Fruit fly (Drosophila melanogaster) whole organism, embryonic: ENCODE results near the gene CG34265.

Experiments used
- Adf1 ChIP-seq: fragments of 200-800 bp; sonication (Bioruptor generic); IDR thresholded peaks from 2 replicates; pipeline ENCODE4 v1.3.6; 2022; ENCODE audit warnings: missing biosample characterization, missing genetic modification characterization
- Antp ChIP-seq: fragments of 200-800 bp; sonication (Bioruptor generic); optimal IDR thresholded peaks from 3 replicates; lab custom pipeline; 2016; ENCODE audit warnings: missing biosample characterization, missing genetic modification characterization
- Atf-2 ChIP-seq: fragments of 200-800 bp; sonication (Bioruptor generic); optimal IDR thresholded peaks from 2 replicates; lab custom pipeline; 2016; ENCODE audit warnings: missing biosample characterization, missing genetic modification characterization
- CG11504 ChIP-seq: fragments of 200-800 bp; sonication (Bioruptor generic); optimal IDR thresholded peaks from 3 replicates; lab custom pipeline; 2019; ENCODE audit warnings: missing biosample characterization, mild to moderate bottlenecking, missing genetic modification characterization, moderate library complexity
- CG11695 ChIP-seq: fragments of 200-800 bp; sonication (Bioruptor generic); IDR thresholded peaks from 3 replicates; pipeline ENCODE4 v1.3.6; 2022; ENCODE audit warnings: missing biosample characterization, missing genetic modification characterization
- CG12659 ChIP-seq: fragments of 200-800 bp; sonication (Bioruptor generic); optimal IDR thresholded peaks from 3 replicates; lab custom pipeline; 2017; ENCODE audit warnings: mild to moderate bottlenecking, missing biosample characterization, missing genetic modification reagents, missing genetic modification characterization
- CG13287 ChIP-seq: fragments of 200-800 bp; sonication (Bioruptor generic); IDR thresholded peaks from 2 replicates; pipeline ENCODE4 v1.3.6; 2022; ENCODE audit warnings: missing biosample characterization, missing genetic modification characterization; ENCODE audit not compliant: partially characterized antibody
- CG13624 ChIP-seq: fragments of 200-800 bp; sonication (Bioruptor generic); optimal IDR thresholded peaks from 2 replicates; lab custom pipeline; 2016; ENCODE audit warnings: missing biosample characterization, missing genetic modification characterization
- CG14965 ChIP-seq: fragments of 200-800 bp; sonication (Bioruptor generic); optimal IDR thresholded peaks from 2 replicates; lab custom pipeline; 2016; ENCODE audit warnings: missing biosample characterization, missing genetic modification characterization, borderline replicate concordance
- CG16815 ChIP-seq: fragments of 200-800 bp; sonication (Bioruptor generic); optimal IDR thresholded peaks from 3 replicates; lab custom pipeline; 2017; ENCODE audit warnings: missing biosample characterization, mild to moderate bottlenecking, missing genetic modification characterization
- CG17186 ChIP-seq: fragments of 200-800 bp; sonication (Bioruptor generic); optimal IDR thresholded peaks from 3 replicates; lab custom pipeline; 2017; ENCODE audit warnings: missing biosample characterization, missing genetic modification reagents, missing genetic modification characterization
- CG17912 ChIP-seq: fragments of 200-800 bp; sonication (Bioruptor generic); optimal IDR thresholded peaks from 2 replicates; lab custom pipeline; 2018; ENCODE audit warnings: missing biosample characterization, mild to moderate bottlenecking, missing genetic modification characterization
- CG2116 ChIP-seq: fragments of 200-800 bp; sonication (Bioruptor generic); optimal IDR thresholded peaks from 3 replicates; lab custom pipeline; 2018; ENCODE audit warnings: missing biosample characterization, mild to moderate bottlenecking, missing genetic modification characterization
- CG2875 ChIP-seq: fragments of 200-800 bp; sonication (Bioruptor generic); optimal IDR thresholded peaks from 2 replicates; lab custom pipeline; 2017; ENCODE audit warnings: missing biosample characterization, mild to moderate bottlenecking, missing genetic modification characterization, missing genetic modification reagents
- CG4328 ChIP-seq: fragments of 200-800 bp; sonication (Bioruptor generic); optimal IDR thresholded peaks from 3 replicates; lab custom pipeline; 2017; ENCODE audit warnings: missing biosample characterization, missing genetic modification reagents, missing genetic modification characterization
- CG4820 ChIP-seq: fragments of 200-800 bp; sonication (Bioruptor generic); optimal IDR thresholded peaks from 3 replicates; lab custom pipeline; 2016; ENCODE audit warnings: missing biosample characterization, missing genetic modification characterization
- CG6654 ChIP-seq: fragments of 200-800 bp; sonication (Bioruptor generic); optimal IDR thresholded peaks from 2 replicates; lab custom pipeline; 2017; ENCODE audit warnings: missing biosample characterization, mild to moderate bottlenecking, missing genetic modification characterization
- CG6791 ChIP-seq: fragments of 200-800 bp; sonication (Bioruptor generic); IDR thresholded peaks from 3 replicates; pipeline ENCODE4 v1.3.6; 2022; ENCODE audit warnings: missing biosample characterization, missing genetic modification characterization; ENCODE audit not compliant: partially characterized antibody
- CG7987 ChIP-seq: fragments of 200-800 bp; sonication (Bioruptor generic); optimal IDR thresholded peaks from 2 replicates; lab custom pipeline; 2018; ENCODE audit warnings: missing biosample characterization, mild to moderate bottlenecking, missing genetic modification characterization, moderate library complexity
- Dp ChIP-seq: fragments of 200-800 bp; sonication (Bioruptor generic); optimal IDR thresholded peaks from 2 replicates; lab custom pipeline; 2018; ENCODE audit warnings: missing biosample characterization, mild to moderate bottlenecking, missing genetic modification characterization, moderate library complexity
- ERR ChIP-seq: fragments of 200-800 bp; sonication (Bioruptor generic); optimal IDR thresholded peaks from 2 replicates; lab custom pipeline; 2016; ENCODE audit warnings: missing biosample characterization, missing genetic modification characterization
- Hr3 ChIP-seq: fragments of 200-800 bp; sonication (Bioruptor generic); optimal IDR thresholded peaks from 3 replicates; lab custom pipeline; 2016; ENCODE audit warnings: missing biosample characterization, missing genetic modification characterization
- Lhr ChIP-seq: fragments of 200-800 bp; sonication (Bioruptor generic); optimal IDR thresholded peaks from 3 replicates; lab custom pipeline; 2017; ENCODE audit warnings: mild to moderate bottlenecking, missing biosample characterization, missing genetic modification reagents, missing genetic modification characterization
- MTF-1 ChIP-seq: fragments of 200-800 bp; sonication (Bioruptor generic); optimal IDR thresholded peaks from 2 replicates; lab custom pipeline; 2018; ENCODE audit warnings: missing biosample characterization, mild to moderate bottlenecking, missing genetic modification characterization, borderline replicate concordance
- NK7.1 ChIP-seq: fragments of 200-800 bp; sonication (Bioruptor generic); optimal IDR thresholded peaks from 3 replicates; lab custom pipeline; 2016; ENCODE audit warnings: missing biosample characterization, missing genetic modification characterization
- Opbp ChIP-seq: fragments of 200-800 bp; sonication (Bioruptor generic); IDR thresholded peaks from 3 replicates; pipeline ENCODE4 v1.3.6; 2022; ENCODE audit warnings: missing biosample characterization, missing genetic modification characterization; ENCODE audit not compliant: partially characterized antibody
- Scr ChIP-seq: fragments of 200-800 bp; sonication (Bioruptor generic); IDR thresholded peaks from 2 replicates; pipeline ENCODE4 v1.3.6; 2022; ENCODE audit warnings: missing biosample characterization, missing genetic modification characterization; ENCODE audit not compliant: partially characterized antibody
- Sin3A ChIP-seq: fragments of >200 bp; optimal IDR thresholded peaks from 2 replicates; lab custom pipeline; 2018
- TFAM ChIP-seq: fragments of 200-800 bp; sonication (Bioruptor generic); optimal IDR thresholded peaks from 2 replicates; lab custom pipeline; 2017; ENCODE audit warnings: missing biosample characterization, missing genetic modification characterization, inconsistent platforms
- Usf ChIP-seq: fragments of 200-800 bp; sonication (Bioruptor generic); optimal IDR thresholded peaks from 2 replicates; lab custom pipeline; 2017; ENCODE audit warnings: missing genotype, missing biosample characterization, missing genetic modification characterization
- al ChIP-seq: fragments of 200-800 bp; sonication (Bioruptor generic); IDR thresholded peaks from 2 replicates; pipeline ENCODE4 v1.3.6; 2022; ENCODE audit warnings: missing biosample characterization, missing genetic modification characterization
- ato ChIP-seq: fragments of 200-800 bp; sonication (Bioruptor generic); IDR thresholded peaks from 2 replicates; pipeline ENCODE4 v1.3.6; 2022; ENCODE audit warnings: missing biosample characterization, missing genetic modification characterization; ENCODE audit not compliant: partially characterized antibody
- cato ChIP-seq: fragments of 200-800 bp; sonication (Bioruptor generic); optimal IDR thresholded peaks from 2 replicates; lab custom pipeline; 2016; ENCODE audit warnings: missing biosample characterization, missing genetic modification characterization, borderline replicate concordance
- chm ChIP-seq: fragments of 200-800 bp; sonication (Bioruptor generic); IDR thresholded peaks from 2 replicates; pipeline ENCODE4 v1.3.6; 2022; ENCODE audit warnings: missing biosample characterization, missing genetic modification characterization
- en ChIP-seq: fragments of 200-800 bp; sonication (Bioruptor generic); optimal IDR thresholded peaks from 2 replicates; lab custom pipeline; 2016; ENCODE audit warnings: missing biosample characterization, missing genetic modification characterization
- gem ChIP-seq: fragments of 200-800 bp; sonication (Bioruptor generic); optimal IDR thresholded peaks from 2 replicates; lab custom pipeline; 2019; ENCODE audit warnings: missing biosample characterization, mild to moderate bottlenecking, missing genetic modification characterization, moderate library complexity
- kah ChIP-seq: fragments of 200-800 bp; sonication (Bioruptor generic); optimal IDR thresholded peaks from 2 replicates; lab custom pipeline; 2018; ENCODE audit warnings: missing biosample characterization, mild to moderate bottlenecking, missing genetic modification characterization
- kni ChIP-seq: fragments of 200-800 bp; sonication (Bioruptor generic); optimal IDR thresholded peaks from 3 replicates; lab custom pipeline; 2017; ENCODE audit warnings: mild to moderate bottlenecking, missing biosample characterization, missing genetic modification reagents, missing genetic modification characterization
- maf-S ChIP-seq: fragments of 200-800 bp; sonication (Bioruptor generic); optimal IDR thresholded peaks from 2 replicates; lab custom pipeline; 2016; ENCODE audit warnings: missing biosample characterization, missing genetic modification characterization
- mld ChIP-seq: fragments of 200-800 bp; sonication (Bioruptor generic); IDR thresholded peaks from 3 replicates; pipeline ENCODE4 v1.3.6; 2022; ENCODE audit warnings: missing biosample characterization, missing genetic modification characterization; ENCODE audit not compliant: partially characterized antibody
- nau ChIP-seq: fragments of 200-800 bp; sonication (Bioruptor generic); optimal IDR thresholded peaks from 3 replicates; lab custom pipeline; 2017; ENCODE audit warnings: missing biosample characterization, mild to moderate bottlenecking, missing genetic modification characterization, missing genetic modification reagents
- nom ChIP-seq: fragments of 200-800 bp; sonication (Bioruptor generic); optimal IDR thresholded peaks from 2 replicates; lab custom pipeline; 2017; ENCODE audit warnings: missing biosample characterization, missing genetic modification characterization, mild to moderate bottlenecking, moderate library complexity, missing genetic modification reagents
- repo ChIP-seq: fragments of 200-800 bp; sonication (Bioruptor generic); optimal IDR thresholded peaks from 2 replicates; lab custom pipeline; 2016; ENCODE audit warnings: missing biosample characterization, missing genetic modification characterization
- scrt ChIP-seq: fragments of 200-800 bp; sonication (Bioruptor generic); optimal IDR thresholded peaks from 2 replicates; lab custom pipeline; 2018; ENCODE audit warnings: missing biosample characterization, mild to moderate bottlenecking, missing genetic modification characterization, moderate library complexity
- sd ChIP-seq: fragments of 200-800 bp; sonication (Bioruptor generic); optimal IDR thresholded peaks from 3 replicates; lab custom pipeline; 2018; ENCODE audit warnings: missing biosample characterization, mild to moderate bottlenecking, missing genetic modification characterization, moderate library complexity
- shn ChIP-seq: fragments of 200-800 bp; sonication (Bioruptor generic); optimal IDR thresholded peaks from 3 replicates; lab custom pipeline; 2016; ENCODE audit warnings: missing biosample characterization, missing genetic modification characterization
- tna ChIP-seq: fragments of 200-800 bp; sonication (Bioruptor generic); IDR thresholded peaks from 2 replicates; pipeline ENCODE4 v1.3.6; 2022; ENCODE audit warnings: missing biosample characterization, missing genetic modification characterization; ENCODE audit not compliant: partially characterized antibody
- tx ChIP-seq: fragments of 200-800 bp; sonication (Bioruptor generic); optimal IDR thresholded peaks from 2 replicates; lab custom pipeline; 2016; ENCODE audit warnings: missing biosample characterization, missing genetic modification characterization
- usp ChIP-seq: fragments of >200 bp; optimal IDR thresholded peaks from 2 replicates; lab custom pipeline; 2017; ENCODE audit warnings: missing biosample characterization, missing genetic modification characterization

The CG34265 gene

dm6 chr3L:3239033-3239752 lies 29.1 kb upstream of the CG34265 start, which contains the start of gene CG17746 (continued):
- TF ChIP-seq CG2116 (GFP tag; lab: Kevin White, UChicago) = peak; percentile 39
- peak; percentile 34 for TF ChIP-seq Antp
- TF ChIP-seq sd = no peak
- no peak for TF ChIP-seq CG14965
- peak; percentile 58 for TF ChIP-seq CG7987
- TF ChIP-seq Dp (GFP tag; lab: Kevin White, UChicago) = peak; percentile 99
- TF ChIP-seq al (GFP tag; lab: Robert Waterston, UW) = no peak
- peak; percentile 50; the same call in 1 of the 2 replicates for TF ChIP-seq ato (GFP tag; lab: Robert Waterston, UW)
- no peak for TF ChIP-seq tna (GFP tag; lab: Robert Waterston, UW)
- no peak for TF ChIP-seq Atf-2 (GFP tag; lab: Kevin White, UChicago)
- TF ChIP-seq CG6791 (GFP tag; lab: Robert Waterston, UW) = peak; percentile 67
- peak; percentile 20 for TF ChIP-seq shn (GFP tag; lab: Kevin White, UChicago)
- TF ChIP-seq nom (GFP tag; lab: Kevin White, UChicago) = peak; percentile 57
- TF ChIP-seq CG17186 (GFP tag; lab: Kevin White, UChicago) = peak; percentile 83
- TF ChIP-seq Lhr = peak; percentile 92
- no peak for TF ChIP-seq scrt (GFP tag; lab: Kevin White, UChicago)
- peak; percentile 69 for TF ChIP-seq CG17912 (GFP tag; lab: Kevin White, UChicago)
- peak; percentile 50 for TF ChIP-seq Scr (GFP tag; lab: Robert Waterston, UW)
- no peak for TF ChIP-seq CG6654 (GFP tag; lab: Kevin White, UChicago)
- no peak for TF ChIP-seq CG11695
- peak; percentile 64 for TF ChIP-seq Sin3A
- TF ChIP-seq repo = peak; percentile 32
- no peak for TF ChIP-seq CG4328
- peak; percentile 50 for TF ChIP-seq ERR (GFP tag; lab: Kevin White, UChicago)
- TF ChIP-seq CG13287 (GFP tag; lab: Robert Waterston, UW) = peak; percentile 72
- TF ChIP-seq kni (GFP tag; lab: Kevin White, UChicago) = no peak
- no peak for TF ChIP-seq CG2875
- TF ChIP-seq gem (tag; lab: Kevin White, UChicago) = no peak
- TF ChIP-seq Opbp (GFP tag; lab: Robert Waterston, UW) = peak; percentile 80
- no peak for TF ChIP-seq TFAM (GFP tag; lab: Kevin White, UChicago)
- TF ChIP-seq kah (GFP tag; lab: Kevin White, UChicago) = no peak
- TF ChIP-seq usp (GFP tag; lab: Kevin White, UChicago) = no peak
- TF ChIP-seq MTF-1 (GFP tag; lab: Kevin White, UChicago) = no peak
- peak; percentile 48 for TF ChIP-seq tx (GFP tag; lab: Kevin White, UChicago)
- TF ChIP-seq CG13624 = peak; percentile 77
- TF ChIP-seq CG4820 = peak; percentile 15
- no peak for TF ChIP-seq Adf1 (GFP tag; lab: Robert Waterston, UW)
- TF ChIP-seq CG12659 (GFP tag; lab: Kevin White, UChicago) = peak; percentile 75
- no peak for TF ChIP-seq mld
- TF ChIP-seq NK7.1 (GFP tag; lab: Kevin White, UChicago) = no peak
- TF ChIP-seq en (GFP tag; lab: Kevin White, UChicago) = no peak
- no peak for TF ChIP-seq Usf
- no peak for TF ChIP-seq CG16815 (GFP tag; lab: Kevin White, UChicago)
- TF ChIP-seq nau (GFP tag; lab: Kevin White, UChicago) = no peak
- TF ChIP-seq CG11504 (tag; lab: Kevin White, UChicago) = no peak
- no peak for TF ChIP-seq chm (GFP tag; lab: Robert Waterston, UW)
- peak; percentile 41 for TF ChIP-seq Hr3 (GFP tag; lab: Kevin White, UChicago)
- no peak for TF ChIP-seq cato
- peak; percentile 59 for TF ChIP-seq maf-S (GFP tag; lab: Kevin White, UChicago)
